Fruit fly (Drosophila melanogaster): Measurements from ENCODE around the gene FASN1.

The FASN1 gene

DNA sequence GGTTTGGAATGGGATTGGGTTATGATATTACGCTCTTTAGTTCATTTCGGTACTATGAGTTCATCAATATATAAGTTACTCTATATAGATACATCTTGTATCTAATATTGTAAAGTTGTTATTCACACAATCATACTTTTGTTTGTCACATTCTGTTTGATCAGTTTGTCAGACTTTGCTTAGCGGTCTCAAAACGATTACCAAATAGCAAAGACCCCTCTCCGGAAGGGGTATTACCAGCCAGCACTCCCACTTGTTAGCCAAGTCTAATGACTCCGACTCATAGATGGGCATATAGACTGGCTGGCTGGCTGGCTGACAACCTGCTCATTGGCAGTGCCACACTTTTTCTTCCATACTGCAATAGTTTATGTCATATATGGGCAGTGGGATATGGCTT is 57.7 kb downstream of the FASN1 start:
- TF ChIP-seq Hr78 (GFP tag; optimal IDR thresholded peaks at IDR 0.05) = no peak
- no peak for TF ChIP-seq Hnf4 (GFP tag; optimal IDR thresholded peaks at IDR 0.05)
- TF ChIP-seq Mio (GFP tag; optimal IDR thresholded peaks at IDR 0.05) = no peak
- no peak for TF ChIP-seq OdsH (GFP tag; optimal IDR thresholded peaks at IDR 0.05)
- no peak for TF ChIP-seq dsf (GFP tag; optimal IDR thresholded peaks at IDR 0.05; ENCODE audit: borderline replicate concordance)
- TF ChIP-seq fru (GFP tag; optimal IDR thresholded peaks at IDR 0.05) = no peak
- TF ChIP-seq Abd-B (GFP tag; optimal IDR thresholded peaks at IDR 0.05) = no peak
- TF ChIP-seq Dfd (GFP tag; optimal IDR thresholded peaks at IDR 0.05) = no peak
- no peak for TF ChIP-seq Myc (optimal IDR thresholded peaks at IDR 0.05)
- TF ChIP-seq usp (GFP tag; optimal IDR thresholded peaks at IDR 0.05) = no peak
- TF ChIP-seq CrebA (GFP tag; optimal IDR thresholded peaks at IDR 0.05; ENCODE audit: borderline replicate concordance) = no peak
- no peak for TF ChIP-seq CG9705 (GFP tag; optimal IDR thresholded peaks at IDR 0.05)
- TF ChIP-seq rgr (GFP tag; optimal IDR thresholded peaks at IDR 0.05) = no peak
- TF ChIP-seq Dif (GFP tag; optimal IDR thresholded peaks at IDR 0.05; ENCODE audit: partially characterized antibody) = no peak
- no peak for TF ChIP-seq Sp1 (GFP tag; optimal IDR thresholded peaks at IDR 0.05)
- TF ChIP-seq sage (GFP tag; optimal IDR thresholded peaks at IDR 0.05) = no peak
- TF ChIP-seq Jra (GFP tag; optimal IDR thresholded peaks at IDR 0.05) = no peak

DNA sequence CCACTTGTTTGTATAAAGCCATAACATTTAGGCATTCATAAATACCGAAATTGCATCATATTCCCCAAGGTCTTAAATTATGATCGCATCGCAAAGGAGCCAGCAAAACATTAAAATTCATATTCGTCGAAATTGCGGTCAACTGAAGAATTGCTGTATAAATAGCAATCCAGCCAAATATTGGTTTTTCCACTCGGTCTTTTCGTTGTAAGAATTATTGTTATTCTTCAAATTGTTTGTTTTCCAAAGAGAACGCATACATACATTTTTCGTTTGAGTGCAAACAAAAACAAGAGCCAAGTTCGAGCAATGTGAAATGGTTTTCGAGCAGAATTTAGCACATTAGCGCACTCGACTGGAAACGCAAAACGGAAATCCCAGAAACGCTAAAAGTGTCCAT is 58.5 kb downstream of the FASN1 start:
- TF ChIP-seq ey (GFP tag; optimal IDR thresholded peaks at IDR 0.05) (no peak), dmrt93B (GFP tag; optimal IDR thresholded peaks at IDR 0.05) (no peak), br (GFP tag; optimal IDR thresholded peaks at IDR 0.05) (no peak), CG9705 (GFP tag; optimal IDR thresholded peaks at IDR 0.05) (no peak), Myc (optimal IDR thresholded peaks at IDR 0.05) (no peak), OdsH (GFP tag; optimal IDR thresholded peaks at IDR 0.05) (no peak), N (GFP tag; optimal IDR thresholded peaks at IDR 0.05) (no peak)
